Worm (Caenorhabditis elegans) whole organism, L2 larva: ENCODE measurements around the gene C24D10.4.

Source experiments
- C34F6.9 ChIP-seq: fragments of 150-350 bp; optimal IDR thresholded peaks from 2 replicates; lab custom pipeline; 2014; ENCODE audit warnings: missing biosample characterization, missing genetic modification characterization
- F13H6.1 ChIP-seq: sonication (generic microtip); optimal IDR thresholded peaks from 2 replicates; lab custom pipeline; 2016; ENCODE audit warnings: missing genetic modification characterization, missing compliant biosample characterization
- R02D3.7 ChIP-seq: fragments of 150-350 bp; optimal IDR thresholded peaks from 2 replicates; lab custom pipeline; 2014; ENCODE audit warnings: missing biosample characterization, missing genetic modification characterization
- Y55F3AM.14 ChIP-seq: fragments of 200-800 bp; sonication (Bioruptor generic); optimal IDR thresholded peaks from 2 replicates; lab custom pipeline; 2018; ENCODE audit warnings: mild to moderate bottlenecking, missing genetic modification characterization, missing compliant biosample characterization
- ZK546.5 ChIP-seq: sonication (generic microtip); optimal IDR thresholded peaks from 2 replicates; lab custom pipeline; 2017; ENCODE audit warnings: missing biosample characterization, missing genetic modification characterization
- alr-1 ChIP-seq: fragments of 150-350 bp; optimal IDR thresholded peaks from 2 replicates; lab custom pipeline; 2014; ENCODE audit warnings: missing biosample characterization, missing genetic modification characterization
- aly-2 ChIP-seq: fragments of 150-350 bp; optimal IDR thresholded peaks from 2 replicates; lab custom pipeline; 2014; ENCODE audit warnings: missing biosample characterization, missing genetic modification characterization
- ama-1 ChIP-seq: fragments of 150-350 bp; optimal IDR thresholded peaks from 2 replicates; lab custom pipeline; 2018; ENCODE audit warnings: inconsistent platforms
- blmp-1 ChIP-seq: sonication (generic microtip); optimal IDR thresholded peaks from 2 replicates; lab custom pipeline; 2017; ENCODE audit warnings: missing genetic modification characterization, mild to moderate bottlenecking, missing compliant biosample characterization, antibody characterized with exemption, moderate library complexity; ENCODE audit not compliant: insufficient read depth
- ceh-16 ChIP-seq: fragments of 150-350 bp; optimal IDR thresholded peaks from 2 replicates; lab custom pipeline; 2014; ENCODE audit warnings: missing biosample characterization, missing genetic modification characterization
- ceh-82 ChIP-seq: fragments of 150-350 bp; optimal IDR thresholded peaks from 2 replicates; lab custom pipeline; 2014; ENCODE audit warnings: missing biosample characterization, missing genetic modification characterization
- crh-2 ChIP-seq: sonication (generic microtip); optimal IDR thresholded peaks from 2 replicates; lab custom pipeline; 2017; ENCODE audit warnings: missing biosample characterization, missing genetic modification characterization
- dmd-4 ChIP-seq: sonication (generic microtip); optimal IDR thresholded peaks from 2 replicates; lab custom pipeline; 2017; ENCODE audit warnings: missing biosample characterization, missing genetic modification characterization
- egl-27 ChIP-seq: sonication (generic microtip); optimal IDR thresholded peaks from 3 replicates; lab custom pipeline; 2017; ENCODE audit warnings: missing biosample characterization, missing genetic modification reagents, missing genetic modification characterization
- elt-1 ChIP-seq: fragments of 150-350 bp; optimal IDR thresholded peaks from 2 replicates; lab custom pipeline; 2014; ENCODE audit warnings: missing biosample characterization, missing genetic modification characterization
- fos-1 ChIP-seq: fragments of 150-350 bp; optimal IDR thresholded peaks from 2 replicates; lab custom pipeline; 2014; ENCODE audit warnings: missing biosample characterization, missing genetic modification characterization
- gmeb-1 ChIP-seq: fragments of 150-350 bp; optimal IDR thresholded peaks from 2 replicates; lab custom pipeline; 2014; ENCODE audit warnings: missing biosample characterization, missing genetic modification characterization
- lin-11 ChIP-seq: fragments of 150-350 bp; sonication (generic microtip); optimal IDR thresholded peaks from 2 replicates; lab custom pipeline; 2014; ENCODE audit warnings: missing biosample characterization, missing genetic modification characterization, inconsistent platforms, mixed read lengths
- lin-13 ChIP-seq: fragments of 150-350 bp; optimal IDR thresholded peaks from 2 replicates; lab custom pipeline; 2014; ENCODE audit warnings: missing biosample characterization, missing genetic modification reagents, missing genetic modification characterization
- lsy-2 ChIP-seq, 2 experiments: fragments of 150-350 bp in 1 of 2; sonication (generic microtip) in 1 of 2; optimal IDR thresholded peaks; 2 replicates each; lab custom pipeline; 2014 to 2017; ENCODE audit warnings: missing biosample characterization in 2 of 2, missing genetic modification characterization in 2 of 2
- mab-5 ChIP-seq: fragments of 150-350 bp; optimal IDR thresholded peaks from 2 replicates; lab custom pipeline; 2014; ENCODE audit warnings: missing biosample characterization, missing genetic modification characterization
- mbf-1 ChIP-seq: sonication (generic microtip); optimal IDR thresholded peaks from 2 replicates; lab custom pipeline; 2017; ENCODE audit warnings: missing biosample characterization, missing genetic modification characterization
- mdl-1 ChIP-seq, 2 experiments: fragments of 150-350 bp in 1 of 2; sonication (generic microtip) in 1 of 2; optimal IDR thresholded peaks; 2 replicates each; lab custom pipeline; 2017; ENCODE audit warnings: missing biosample characterization in 2 of 2, missing genetic modification characterization in 2 of 2
- nhr-10 ChIP-seq: sonication (generic microtip); optimal IDR thresholded peaks from 2 replicates; lab custom pipeline; 2017; ENCODE audit warnings: missing biosample characterization, missing genetic modification characterization
- nhr-11 ChIP-seq: fragments of 150-350 bp; optimal IDR thresholded peaks from 2 replicates; lab custom pipeline; 2014; ENCODE audit warnings: missing biosample characterization, missing genetic modification characterization
- nhr-21 ChIP-seq: fragments of 150-350 bp; optimal IDR thresholded peaks from 2 replicates; lab custom pipeline; 2014; ENCODE audit warnings: missing biosample characterization, missing genetic modification characterization
- nhr-25 ChIP-seq: fragments of 150-350 bp; sonication (generic microtip); optimal IDR thresholded peaks from 3 replicates; lab custom pipeline; 2014; ENCODE audit warnings: missing biosample characterization, missing genetic modification characterization
- nhr-6 ChIP-seq: fragments of 150-350 bp; optimal IDR thresholded peaks from 2 replicates; lab custom pipeline; 2014; ENCODE audit warnings: missing biosample characterization, missing genetic modification characterization
- nhr-77 ChIP-seq: fragments of 150-350 bp; optimal IDR thresholded peaks from 2 replicates; lab custom pipeline; 2014; ENCODE audit warnings: missing biosample characterization, missing genetic modification characterization
- sem-4 ChIP-seq: fragments of 150-350 bp; optimal IDR thresholded peaks from 2 replicates; lab custom pipeline; 2014; ENCODE audit warnings: missing biosample characterization, missing genetic modification reagents, missing genetic modification characterization
- skn-1 ChIP-seq: sonication (generic microtip); optimal IDR thresholded peaks from 2 replicates; lab custom pipeline; 2017; ENCODE audit warnings: missing biosample characterization, missing genetic modification characterization
- sma-3 ChIP-seq: sonication (generic microtip); optimal IDR thresholded peaks from 2 replicates; lab custom pipeline; 2016; ENCODE audit warnings: missing genetic modification reagents, missing genetic modification characterization, missing compliant biosample characterization
- sma-9 ChIP-seq, 2 experiments: fragments of 150-350 bp in 1 of 2; sonication (generic microtip) in 1 of 2; optimal IDR thresholded peaks; 2 replicates each; lab custom pipeline; 2014 to 2016; ENCODE audit warnings: missing genetic modification characterization in 2 of 2, mild to moderate bottlenecking in 1 of 2, missing biosample characterization in 1 of 2, missing compliant biosample characterization in 1 of 2, missing genetic modification reagents in 1 of 2, moderate library complexity in 1 of 2
- snpc-4 ChIP-seq: fragments of 150-350 bp; optimal IDR thresholded peaks from 2 replicates; lab custom pipeline; 2014; ENCODE audit warnings: missing biosample characterization, missing genetic modification characterization
- unc-55 ChIP-seq: fragments of 150-350 bp; sonication (generic microtip); optimal IDR thresholded peaks from 3 replicates; lab custom pipeline; 2014; ENCODE audit warnings: missing biosample characterization, missing genetic modification reagents, missing genetic modification characterization
- unc-62 ChIP-seq: fragments of 150-350 bp; optimal IDR thresholded peaks from 2 replicates; lab custom pipeline; 2014; ENCODE audit warnings: missing biosample characterization, missing genetic modification reagents, missing genetic modification characterization
- zag-1 ChIP-seq: fragments of 150-350 bp; optimal IDR thresholded peaks from 2 replicates; lab custom pipeline; 2014; ENCODE audit warnings: missing biosample characterization, missing genetic modification characterization
- ztf-1 ChIP-seq: fragments of 200-800 bp; sonication (Bioruptor generic); conservative IDR thresholded peaks from 2 replicates; pipeline ENCODE4 v1.3.6; 2022; ENCODE audit warnings: missing genetic modification characterization, missing compliant biosample characterization
- ztf-4 ChIP-seq: fragments of 150-350 bp; optimal IDR thresholded peaks from 2 replicates; lab custom pipeline; 2014; ENCODE audit warnings: missing biosample characterization, missing genetic modification characterization

C24D10.4 gene

DNA sequence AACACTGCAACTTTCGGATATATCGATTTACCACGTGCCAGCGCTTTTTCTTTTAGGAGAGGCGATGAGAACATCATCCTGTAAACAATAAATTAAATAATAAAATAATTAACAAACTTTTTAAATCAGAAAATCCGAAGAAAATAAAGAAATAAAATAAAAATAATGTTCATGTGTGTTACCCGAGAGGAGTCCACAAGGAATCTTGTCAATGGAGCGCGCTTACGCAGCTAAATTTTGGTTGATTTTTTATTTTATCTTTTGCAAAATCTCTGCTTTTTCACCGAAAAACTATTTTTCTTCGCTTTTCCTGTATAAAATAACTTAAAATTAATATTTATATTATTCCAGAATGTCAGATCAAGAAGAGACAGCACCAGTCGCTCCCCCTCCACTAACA lies at the start of gene C24D10.4, which contains the start of gene C24D10.6:
C24D10.4 (plus strand) TSS at position 352 of the 400 bp plus-strand sequence.
C24D10.6 (minus strand) TSS at position 78 of the 400 bp plus-strand sequence.
- no peak for TF ChIP-seq nhr-77 (tag; lab: Kevin White, UChicago)
- no peak for TF ChIP-seq lin-11
- no peak for TF ChIP-seq nhr-21 (tag; lab: Kevin White, UChicago)
- peak; percentile 26 to 80 for TF ChIP-seq lsy-2 (tag; optimal IDR thresholded peaks at IDR 0.05; lab: Kevin White, UChicago)
- no peak for TF ChIP-seq dmd-4 (tag; lab: Kevin White, UChicago)
- no peak for TF ChIP-seq ceh-82 (tag; lab: Kevin White, UChicago)
- no peak for TF ChIP-seq ama-1
- TF ChIP-seq ztf-1, result no peak
- TF ChIP-seq unc-62 (GFP tag; lab: Kevin White, UChicago), result no peak
- TF ChIP-seq alr-1 (tag; lab: Kevin White, UChicago), result no peak
- peak; percentile 72 for TF ChIP-seq gmeb-1
- peak; percentile 75 for TF ChIP-seq C34F6.9
- no peak for TF ChIP-seq nhr-6 (tag; lab: Kevin White, UChicago)
- TF ChIP-seq blmp-1, result no peak
- no peak for TF ChIP-seq elt-1
- no peak for TF ChIP-seq mbf-1 (tag; lab: Kevin White, UChicago)
- TF ChIP-seq nhr-11 (tag; lab: Kevin White, UChicago), result no peak
- TF ChIP-seq Y55F3AM.14 (GFP tag; lab: Kevin White, UChicago), result no peak
- peak; percentile 36 for TF ChIP-seq lin-13 (GFP tag; lab: Kevin White, UChicago)
- no peak for TF ChIP-seq ztf-4 (tag; lab: Kevin White, UChicago)
- peak; percentile 21 for TF ChIP-seq sma-9 (GFP tag; optimal IDR thresholded peaks at IDR 0.05; lab: Kevin White, UChicago)
- no peak for TF ChIP-seq sma-9 (tag; optimal IDR thresholded peaks at IDR 0.05; lab: Kevin White, UChicago)
- no peak for TF ChIP-seq nhr-25 (tag; lab: Kevin White, UChicago)
- no peak for TF ChIP-seq R02D3.7 (tag; lab: Kevin White, UChicago)
- TF ChIP-seq unc-55, result peak; percentile 78
- TF ChIP-seq crh-2 (tag; lab: Kevin White, UChicago), result peak; percentile 30
- peak; percentile 34 for TF ChIP-seq sma-3

DNA sequence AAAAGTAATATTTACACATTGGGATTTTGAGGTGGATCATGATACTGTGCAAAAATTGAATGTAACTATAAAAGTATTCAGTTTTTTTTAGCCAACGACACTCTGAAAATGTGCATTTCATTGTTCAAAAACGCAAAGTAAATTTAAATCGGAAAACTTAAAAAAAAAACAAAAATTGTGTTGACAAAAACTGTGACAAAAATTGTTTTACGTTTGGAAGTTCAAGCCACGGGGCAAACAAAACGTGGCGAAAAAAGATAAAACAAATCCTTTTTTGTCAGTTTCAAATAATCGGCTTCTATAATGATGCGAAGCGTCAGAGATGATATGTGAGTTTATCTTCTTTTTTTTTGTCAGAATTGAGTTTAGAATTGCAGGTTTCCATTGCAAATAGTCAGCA lies 48.8 kb upstream of the C24D10.4 start, which contains the start of gene AC7.3:
AC7.3 (plus strand) TSS at position 301 of the 400 bp plus-strand sequence.
- TF ChIP-seq nhr-6 (tag; lab: Kevin White, UChicago), result no peak
- TF ChIP-seq sma-3, result no peak
- no peak for TF ChIP-seq gmeb-1
- no peak for TF ChIP-seq Y55F3AM.14 (GFP tag; lab: Kevin White, UChicago)
- no peak for TF ChIP-seq zag-1 (tag; lab: Kevin White, UChicago)
- TF ChIP-seq fos-1 (tag; lab: Kevin White, UChicago), result no peak
- TF ChIP-seq snpc-4, result no peak
- TF ChIP-seq mbf-1 (tag; lab: Kevin White, UChicago), result no peak
- TF ChIP-seq elt-1, result no peak
- TF ChIP-seq egl-27 (tag; lab: Kevin White, UChicago), result no peak
- TF ChIP-seq lin-11, result no peak
- TF ChIP-seq sem-4 (tag; lab: Kevin White, UChicago), result no peak
- no peak for TF ChIP-seq nhr-10 (tag; lab: Kevin White, UChicago)
- TF ChIP-seq aly-2 (tag; lab: Kevin White, UChicago), result no peak
- no peak for TF ChIP-seq mab-5

DNA sequence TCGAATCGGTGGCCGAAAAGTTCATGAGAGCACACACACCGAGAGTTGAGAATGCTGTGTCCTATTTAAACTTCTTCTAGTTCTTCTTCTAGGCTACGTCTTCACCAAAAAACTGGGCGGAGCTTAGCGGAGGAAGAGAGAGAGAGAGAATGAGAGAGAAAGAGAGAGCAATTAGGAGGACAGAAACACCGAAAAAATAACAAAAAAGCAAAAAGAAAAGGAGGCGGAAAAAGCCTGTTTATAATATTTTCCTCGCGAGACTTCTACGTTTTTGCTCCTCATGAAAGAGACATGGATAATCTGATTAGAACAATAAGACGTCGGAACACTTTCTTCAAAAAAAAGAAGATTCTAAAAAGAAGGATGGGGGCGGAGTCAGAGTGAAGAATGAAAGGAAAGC lies 38.3 kb upstream of the C24D10.4 start, which contains the start of gene tkr-3:
tkr-3 (minus strand) TSS at position 101 of the 400 bp plus-strand sequence.
- TF ChIP-seq ZK546.5, result no peak
- no peak for TF ChIP-seq blmp-1
- TF ChIP-seq mdl-1 (tag; optimal IDR thresholded peaks at IDR 0.05; lab: Kevin White, UChicago), result no peak
- TF ChIP-seq elt-1, result no peak
- no peak for TF ChIP-seq R02D3.7 (tag; lab: Kevin White, UChicago)
- TF ChIP-seq ceh-16 (tag; lab: Kevin White, UChicago), result no peak
- no peak for TF ChIP-seq F13H6.1 (tag; lab: Kevin White, UChicago)
- no peak for TF ChIP-seq Y55F3AM.14 (GFP tag; lab: Kevin White, UChicago)
- TF ChIP-seq skn-1 (tag; lab: Kevin White, UChicago), result no peak
- no peak for TF ChIP-seq ztf-4 (tag; lab: Kevin White, UChicago)
- no peak for TF ChIP-seq crh-2 (tag; lab: Kevin White, UChicago)
- TF ChIP-seq dmd-4 (tag; lab: Kevin White, UChicago), result no peak
- TF ChIP-seq gmeb-1, result no peak
- TF ChIP-seq, all 48 proteins: peak for 0
